Worm (Caenorhabditis elegans): Measurements from ENCODE around the gene srd-74.

DNA sequence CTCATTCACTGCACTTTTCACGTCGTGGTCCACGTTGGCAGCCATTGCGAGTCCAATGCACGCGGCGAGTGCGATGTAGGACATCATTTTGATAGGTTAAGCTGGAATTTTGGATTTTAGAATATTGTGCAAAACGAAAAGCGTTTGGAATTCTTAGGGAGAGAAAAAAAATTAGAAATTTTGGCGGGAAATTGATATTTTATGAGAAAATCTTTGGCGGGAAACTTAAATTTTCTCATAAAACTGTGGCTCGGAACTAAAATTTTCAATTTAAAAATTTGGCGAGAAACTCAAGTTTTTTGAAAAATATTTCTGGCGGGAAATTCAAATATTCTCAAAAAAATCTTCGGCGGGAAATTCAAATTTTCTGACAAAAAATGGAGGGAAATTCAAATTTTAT lies 44.4 kb upstream of the srd-74 start, which contains the start of gene sup-1:
- TF ChIP-seq F49E8.2 (tag; optimal IDR thresholded peaks at IDR 0.05; ENCODE audit: insufficient read depth) (no peak), D2030.7 (GFP tag; IDR thresholded peaks at IDR 0.05) (no peak), unc-62 (GFP tag; optimal IDR thresholded peaks at IDR 0.05) (no peak), Y56A3A.18 (GFP tag; IDR thresholded peaks at IDR 0.05) (no peak), ceh-91 (GFP tag; IDR thresholded peaks at IDR 0.05) (no peak), nfyb-1 (GFP tag; IDR thresholded peaks at IDR 0.05) (no peak), let-607 (tag; optimal IDR thresholded peaks at IDR 0.05) (no peak), F52B5.7 (tag; optimal IDR thresholded peaks at IDR 0.05) (no peak), efl-1 (GFP tag; optimal IDR thresholded peaks at IDR 0.05) (no peak), mel-28 (tag; optimal IDR thresholded peaks at IDR 0.05; ENCODE audit: borderline replicate concordance) (no peak), him-1 (tag; optimal IDR thresholded peaks at IDR 0.05) (no peak), F57C9.4 (tag; optimal IDR thresholded peaks at IDR 0.05) (no peak), C06A6.2 (GFP tag; conservative IDR thresholded peaks at IDR 0.05) (no peak), B0019.2 (GFP tag; conservative IDR thresholded peaks at IDR 0.05) (no peak)
